Fruit fly (Drosophila melanogaster): ENCODE results near the gene CG13698.

DNA sequence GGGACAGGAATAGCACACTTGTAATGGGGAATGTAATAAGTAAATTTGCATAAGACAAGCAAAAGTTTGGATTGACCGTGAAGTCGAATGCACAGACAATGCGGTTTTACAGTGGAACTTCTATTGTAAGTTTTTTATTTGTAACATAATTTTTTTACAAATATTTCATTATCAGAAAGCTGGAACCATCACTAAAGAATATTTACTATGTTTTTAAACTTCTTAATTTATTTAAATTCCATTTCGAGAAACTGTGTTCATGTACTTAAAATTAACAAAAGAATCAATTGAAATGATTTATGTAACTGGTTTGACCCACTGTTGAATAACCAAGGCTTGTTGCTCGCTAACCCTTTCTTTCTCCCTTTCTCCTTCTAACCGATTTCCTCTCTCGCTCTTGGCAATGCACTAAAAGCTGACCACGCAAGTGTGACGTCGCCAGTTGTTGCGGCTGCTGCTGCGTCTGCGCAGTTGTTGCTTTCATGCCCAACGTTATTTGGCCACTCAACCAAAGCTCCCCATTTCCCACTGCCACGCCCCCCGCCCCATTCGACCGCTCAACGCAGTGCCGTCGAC lies 4.4 kb downstream of the CG13698 start:
- TF ChIP-seq CG14655 (GFP tag; optimal IDR thresholded peaks at IDR 0.05) (peak; percentile 26), CG32121 (GFP tag; IDR thresholded peaks at IDR 0.05) (no peak), CG8159 (tag; optimal IDR thresholded peaks at IDR 0.05) (peak; percentile 14)
